Fruit fly (Drosophila melanogaster) whole organism, embryonic: ENCODE data around the gene Ca-Ma2d.
A peak's percentile ranks its signal among the peaks of the same experiment; 100 is the strongest.

Experiments
- Blimp-1 ChIP-seq: fragments of 200-800 bp; sonication (Bioruptor generic); optimal IDR thresholded peaks from 3 replicates; lab custom pipeline; 2018; ENCODE audit warnings: missing biosample characterization, missing genetic modification characterization, mild to moderate bottlenecking, moderate library complexity, missing genetic modification reagents
- Bteb2 ChIP-seq: fragments of 200-800 bp; sonication (Bioruptor generic); optimal IDR thresholded peaks from 2 replicates; lab custom pipeline; 2016; ENCODE audit warnings: missing biosample characterization, missing genetic modification characterization
- CG10431 ChIP-seq: fragments of 200-800 bp; sonication (Bioruptor generic); optimal IDR thresholded peaks from 3 replicates; lab custom pipeline; 2018; ENCODE audit warnings: missing biosample characterization, mild to moderate bottlenecking, missing genetic modification characterization
- CG13123 ChIP-seq: fragments of 200-800 bp; sonication (Bioruptor generic); optimal IDR thresholded peaks from 2 replicates; lab custom pipeline; 2016; ENCODE audit warnings: missing biosample characterization, missing genetic modification characterization
- CG13624 ChIP-seq: fragments of 200-800 bp; sonication (Bioruptor generic); optimal IDR thresholded peaks from 2 replicates; lab custom pipeline; 2016; ENCODE audit warnings: missing biosample characterization, missing genetic modification characterization
- CG14710 ChIP-seq: fragments of 200-800 bp; sonication (Bioruptor generic); optimal IDR thresholded peaks from 3 replicates; lab custom pipeline; 2019; ENCODE audit warnings: missing biosample characterization, mild to moderate bottlenecking, missing genetic modification characterization, moderate library complexity
- CG14860 ChIP-seq: fragments of 200-800 bp; sonication (Bioruptor generic); IDR thresholded peaks from 3 replicates; pipeline ENCODE4 v1.3.6; 2022; ENCODE audit warnings: missing biosample characterization, missing genetic modification characterization; ENCODE audit not compliant: partially characterized antibody
- CG17829 ChIP-seq: fragments of 200-800 bp; optimal IDR thresholded peaks from 2 replicates; lab custom pipeline; 2019; ENCODE audit warnings: missing biosample characterization, mild to moderate bottlenecking, missing genetic modification characterization, moderate library complexity
- CG17912 ChIP-seq: fragments of 200-800 bp; sonication (Bioruptor generic); optimal IDR thresholded peaks from 2 replicates; lab custom pipeline; 2018; ENCODE audit warnings: missing biosample characterization, mild to moderate bottlenecking, missing genetic modification characterization
- CG2129 ChIP-seq: fragments of 200-800 bp; sonication (Bioruptor generic); IDR thresholded peaks from 2 replicates; pipeline ENCODE4 v1.3.6; 2022; ENCODE audit warnings: missing biosample characterization, missing genetic modification characterization; ENCODE audit not compliant: partially characterized antibody
- CG2875 ChIP-seq: fragments of 200-800 bp; sonication (Bioruptor generic); optimal IDR thresholded peaks from 2 replicates; lab custom pipeline; 2017; ENCODE audit warnings: missing biosample characterization, mild to moderate bottlenecking, missing genetic modification characterization, missing genetic modification reagents
- CG2889 ChIP-seq: fragments of 200-800 bp; sonication (Bioruptor generic); IDR thresholded peaks from 3 replicates; pipeline ENCODE4 v1.3.6; 2022; ENCODE audit warnings: missing biosample characterization, missing genetic modification characterization
- CG3163 ChIP-seq: fragments of 200-800 bp; sonication (Bioruptor generic); optimal IDR thresholded peaks from 3 replicates; lab custom pipeline; 2016; ENCODE audit warnings: missing biosample characterization, missing genetic modification characterization
- CG4360 ChIP-seq: fragments of 200-800 bp; sonication (Bioruptor generic); IDR thresholded peaks from 2 replicates; pipeline ENCODE4 v1.3.6; 2022; ENCODE audit warnings: missing biosample characterization, missing genetic modification characterization
- CG4424 ChIP-seq: fragments of 200-800 bp; sonication (Bioruptor generic); optimal IDR thresholded peaks from 3 replicates; lab custom pipeline; 2016; ENCODE audit warnings: missing biosample characterization, missing genetic modification characterization
- CG6175 ChIP-seq: fragments of 200-800 bp; sonication (Bioruptor generic); IDR thresholded peaks from 3 replicates; pipeline ENCODE4 v1.3.6; 2022; ENCODE audit warnings: missing biosample characterization, missing genetic modification characterization
- CG7357 ChIP-seq: fragments of 200-800 bp; sonication (Bioruptor generic); IDR thresholded peaks from 3 replicates; pipeline ENCODE4 v1.3.6; 2022; ENCODE audit warnings: missing biosample characterization, missing genetic modification characterization
- CG9727 ChIP-seq: fragments of 200-800 bp; sonication (Bioruptor generic); optimal IDR thresholded peaks from 3 replicates; lab custom pipeline; 2017; ENCODE audit warnings: missing biosample characterization, mild to moderate bottlenecking, missing genetic modification characterization
- CG9797 ChIP-seq: fragments of 200-800 bp; sonication (Bioruptor generic); optimal IDR thresholded peaks from 3 replicates; lab custom pipeline; 2018; ENCODE audit warnings: missing biosample characterization, mild to moderate bottlenecking, missing genetic modification characterization
- CHES-1-like ChIP-seq: fragments of 200-800 bp; sonication (Bioruptor generic); optimal IDR thresholded peaks from 2 replicates; lab custom pipeline; 2016; ENCODE audit warnings: missing biosample characterization, missing genetic modification characterization
- CoRest ChIP-seq: fragments of 200-800 bp; sonication (Bioruptor generic); optimal IDR thresholded peaks from 3 replicates; lab custom pipeline; 2018; ENCODE audit warnings: missing biosample characterization, mild to moderate bottlenecking, missing genetic modification characterization, moderate library complexity
- Dek ChIP-seq: fragments of 200-800 bp; sonication (Bioruptor generic); optimal IDR thresholded peaks from 3 replicates; lab custom pipeline; 2019; ENCODE audit warnings: missing biosample characterization, mild to moderate bottlenecking, missing genetic modification characterization, moderate library complexity
- Dll ChIP-seq: fragments of 200-800 bp; sonication (Bioruptor generic); IDR thresholded peaks from 4 replicates; pipeline ENCODE4 v1.3.6; 2022; ENCODE audit warnings: missing biosample characterization, missing genetic modification characterization; ENCODE audit not compliant: partially characterized antibody
- Dp ChIP-seq: fragments of 200-800 bp; sonication (Bioruptor generic); optimal IDR thresholded peaks from 2 replicates; lab custom pipeline; 2018; ENCODE audit warnings: missing biosample characterization, mild to moderate bottlenecking, missing genetic modification characterization, moderate library complexity
- Ets97D ChIP-seq: fragments of 200-800 bp; sonication (Bioruptor generic); optimal IDR thresholded peaks from 3 replicates; lab custom pipeline; 2016; ENCODE audit warnings: missing biosample characterization, missing genetic modification characterization
- Hmr ChIP-seq: fragments of 200-800 bp; sonication (Bioruptor generic); optimal IDR thresholded peaks from 3 replicates; lab custom pipeline; 2017; ENCODE audit warnings: mild to moderate bottlenecking, missing biosample characterization, missing genetic modification reagents, missing genetic modification characterization
- Hr78 ChIP-seq, 2 experiments: fragments of 200-800 bp in 1 of 2; fragments of >200 bp in 1 of 2; sonication (Bioruptor generic) in 1 of 2; optimal IDR thresholded peaks; 2 replicates each; lab custom pipeline; 2017 to 2019; ENCODE audit warnings: missing biosample characterization in 2 of 2, missing genetic modification characterization in 2 of 2, mild to moderate bottlenecking in 1 of 2, moderate library complexity in 1 of 2
- Jarid2 ChIP-seq: fragments of 200-800 bp; sonication (Bioruptor generic); optimal IDR thresholded peaks from 3 replicates; lab custom pipeline; 2017; ENCODE audit warnings: mild to moderate bottlenecking, missing biosample characterization, missing genetic modification reagents, missing genetic modification characterization
- Kr ChIP-seq: fragments of 200-800 bp; sonication (Bioruptor generic); optimal IDR thresholded peaks from 2 replicates; lab custom pipeline; 2017; ENCODE audit warnings: missing biosample characterization, mild to moderate bottlenecking, missing genetic modification characterization
- Mad ChIP-seq: fragments of 200-800 bp; sonication (Bioruptor generic); optimal IDR thresholded peaks from 2 replicates; lab custom pipeline; 2016; ENCODE audit warnings: missing biosample characterization, missing genetic modification characterization
- Mrtf ChIP-seq: fragments of 200-800 bp; sonication (Bioruptor generic); IDR thresholded peaks from 3 replicates; pipeline ENCODE4 v1.3.6; 2022; ENCODE audit warnings: missing biosample characterization, missing genetic modification characterization
- NC2α ChIP-seq: fragments of 200-800 bp; sonication (Bioruptor generic); optimal IDR thresholded peaks from 2 replicates; lab custom pipeline; 2016; ENCODE audit warnings: missing biosample characterization, missing genetic modification characterization
- PHDP ChIP-seq: fragments of 200-800 bp; sonication (Bioruptor generic); optimal IDR thresholded peaks from 3 replicates; lab custom pipeline; 2018; ENCODE audit warnings: missing biosample characterization, mild to moderate bottlenecking, missing genetic modification characterization, moderate library complexity
- az2 ChIP-seq: fragments of 200-800 bp; sonication (Bioruptor generic); optimal IDR thresholded peaks from 3 replicates; lab custom pipeline; 2016; ENCODE audit warnings: missing biosample characterization, missing genetic modification characterization
- crc ChIP-seq: fragments of 200-800 bp; sonication (Bioruptor generic); optimal IDR thresholded peaks from 2 replicates; lab custom pipeline; 2016; ENCODE audit warnings: missing biosample characterization, missing genetic modification characterization
- disco-r ChIP-seq: fragments of 200-800 bp; sonication (Bioruptor generic); optimal IDR thresholded peaks from 2 replicates; lab custom pipeline; 2016; ENCODE audit warnings: missing biosample characterization, missing genetic modification characterization
- dysf ChIP-seq: fragments of 200-800 bp; sonication (Bioruptor generic); IDR thresholded peaks from 3 replicates; pipeline ENCODE4 v1.3.6; 2022; ENCODE audit warnings: missing biosample characterization, missing genetic modification characterization
- fd96Cb ChIP-seq: fragments of 200-800 bp; sonication (Bioruptor generic); optimal IDR thresholded peaks from 2 replicates; lab custom pipeline; 2018; ENCODE audit warnings: missing biosample characterization, mild to moderate bottlenecking, missing genetic modification characterization, moderate library complexity
- gce ChIP-seq: fragments of 200-800 bp; sonication (Bioruptor generic); IDR thresholded peaks from 3 replicates; pipeline ENCODE4 v1.3.6; 2022; ENCODE audit warnings: missing biosample characterization, missing genetic modification characterization
- maf-S ChIP-seq: fragments of 200-800 bp; sonication (Bioruptor generic); optimal IDR thresholded peaks from 2 replicates; lab custom pipeline; 2016; ENCODE audit warnings: missing biosample characterization, missing genetic modification characterization
- onecut ChIP-seq: fragments of 200-800 bp; sonication (Bioruptor generic); IDR thresholded peaks from 2 replicates; pipeline ENCODE4 v1.3.6; 2022; ENCODE audit warnings: missing biosample characterization, missing genetic modification characterization
- ro ChIP-seq: fragments of 200-800 bp; sonication (Bioruptor generic); IDR thresholded peaks from 2 replicates; pipeline ENCODE4 v1.3.6; 2022; ENCODE audit warnings: missing biosample characterization, missing genetic modification characterization
- sd ChIP-seq: fragments of 200-800 bp; sonication (Bioruptor generic); optimal IDR thresholded peaks from 3 replicates; lab custom pipeline; 2018; ENCODE audit warnings: missing biosample characterization, mild to moderate bottlenecking, missing genetic modification characterization, moderate library complexity
- stc ChIP-seq: fragments of 200-800 bp; sonication (Bioruptor generic); IDR thresholded peaks from 2 replicates; pipeline ENCODE4 v1.3.6; 2022; ENCODE audit warnings: missing biosample characterization, missing genetic modification characterization
- tna ChIP-seq: fragments of 200-800 bp; sonication (Bioruptor generic); IDR thresholded peaks from 2 replicates; pipeline ENCODE4 v1.3.6; 2022; ENCODE audit warnings: missing biosample characterization, missing genetic modification characterization; ENCODE audit not compliant: partially characterized antibody
- unc-4 ChIP-seq: fragments of 200-800 bp; sonication (Bioruptor generic); IDR thresholded peaks from 2 replicates; pipeline ENCODE4 v1.3.6; 2022; ENCODE audit warnings: missing biosample characterization, missing genetic modification characterization; ENCODE audit not compliant: partially characterized antibody
- wor ChIP-seq: fragments of 200-800 bp; sonication (Bioruptor generic); IDR thresholded peaks from 2 replicates; pipeline ENCODE4 v1.3.6; 2022; ENCODE audit warnings: missing biosample characterization, missing genetic modification characterization
- z ChIP-seq: fragments of 200-800 bp; sonication (Bioruptor generic); IDR thresholded peaks from 3 replicates; pipeline ENCODE4 v1.3.6; 2022; ENCODE audit warnings: missing biosample characterization, missing genetic modification characterization

Gene Ca-Ma2d

dm6 chr2L:16257227-16258071, 26.2 kb downstream of the Ca-Ma2d start, which contains the start of the genes PRL-1 and EndoGI (continued):
- no peak for TF ChIP-seq maf-S (GFP tag; lab: Kevin White, UChicago)
- peak; percentile 62 for TF ChIP-seq Ets97D (GFP tag; lab: Kevin White, UChicago)
- peak; percentile 48 for TF ChIP-seq sd (tag; lab: Kevin White, UChicago)
- peak; percentile 73; the same call in 1 of the 3 replicates for TF ChIP-seq gce (GFP tag; lab: Robert Waterston, UW)
- no peak for TF ChIP-seq Bteb2 (GFP tag; lab: Kevin White, UChicago)
- no peak for TF ChIP-seq CG6175
- TF ChIP-seq Dek (tag; lab: Kevin White, UChicago): peak; percentile 77
- TF ChIP-seq CG13624 (GFP tag; lab: Kevin White, UChicago): no peak
- peak; percentile 39; the same call in 1 of the 2 replicates for TF ChIP-seq CG4360
- TF ChIP-seq CG4424 (GFP tag; lab: Kevin White, UChicago): peak; percentile 63
- TF ChIP-seq Mad (GFP tag; lab: Kevin White, UChicago): peak; percentile 29
- TF ChIP-seq NC2α (GFP tag; lab: Kevin White, UChicago): no peak
- no peak for TF ChIP-seq CG9797 (GFP tag; lab: Kevin White, UChicago)
- TF ChIP-seq disco-r: no peak
- no peak for TF ChIP-seq crc (GFP tag; lab: Kevin White, UChicago)
- TF ChIP-seq CG2129: peak; percentile 95
- TF ChIP-seq CG2875 (GFP tag; lab: Kevin White, UChicago): peak; percentile 47
- peak; percentile 79; the same call in 1 of the 3 replicates for TF ChIP-seq dysf (GFP tag; lab: Robert Waterston, UW)
- peak; percentile 83 for TF ChIP-seq CG14710 (tag; lab: Kevin White, UChicago)
- TF ChIP-seq Kr: no peak
- TF ChIP-seq CoRest: peak; percentile 84
- peak; percentile 31 for TF ChIP-seq CG3163 (GFP tag; lab: Kevin White, UChicago)
- TF ChIP-seq CG10431 (GFP tag; lab: Kevin White, UChicago): peak; percentile 39
- TF ChIP-seq Blimp-1: peak; percentile 76
- peak; percentile 100 for TF ChIP-seq CG14860 (GFP tag; lab: Robert Waterston, UW)
- no peak for TF ChIP-seq CHES-1-like (GFP tag; lab: Kevin White, UChicago)
- TF ChIP-seq az2 (GFP tag; lab: Kevin White, UChicago): peak; percentile 59
- TF ChIP-seq CG9727 (GFP tag; lab: Kevin White, UChicago): peak; percentile 71
- TF ChIP-seq Jarid2 (GFP tag; lab: Kevin White, UChicago): peak; percentile 11
- peak; percentile 84 for TF ChIP-seq stc
- peak; percentile 48 for TF ChIP-seq Dp
- no peak for TF ChIP-seq ro (GFP tag; lab: Robert Waterston, UW)
- peak in 1 of 2 experiments; percentile 26 for TF ChIP-seq Hr78 (GFP tag; optimal IDR thresholded peaks at IDR 0.05; lab: Kevin White, UChicago)
- TF ChIP-seq CG13123 (GFP tag; lab: Kevin White, UChicago): peak; percentile 32
- TF ChIP-seq PHDP: peak; percentile 94
- TF ChIP-seq wor (GFP tag; lab: Robert Waterston, UW): no peak
- no peak; the same call in 2 of the 3 replicates for TF ChIP-seq CG2889
- TF ChIP-seq tna (GFP tag; lab: Robert Waterston, UW): peak; percentile 100
- peak; percentile 84 for TF ChIP-seq Hmr (GFP tag; lab: Kevin White, UChicago)
- no peak for TF ChIP-seq z (GFP tag; lab: Robert Waterston, UW)
- TF ChIP-seq CG17912 (GFP tag; lab: Kevin White, UChicago): no peak
- peak; percentile 57 for TF ChIP-seq fd96Cb (tag; lab: Kevin White, UChicago)
- TF ChIP-seq CG7357 (GFP tag; lab: Robert Waterston, UW): no peak
- no peak for TF ChIP-seq Mrtf
- peak; percentile 98 for TF ChIP-seq Dll (GFP tag; lab: Robert Waterston, UW)
- peak; percentile 60 for TF ChIP-seq onecut (GFP tag; lab: Robert Waterston, UW)
- peak; percentile 98 for TF ChIP-seq unc-4 (GFP tag; lab: Robert Waterston, UW)
- peak; percentile 91 for TF ChIP-seq CG17829 (tag; lab: Kevin White, UChicago)
